Fruit fly (Drosophila melanogaster): ENCODE data around the gene CG43092.

Gene CG43092

DNA sequence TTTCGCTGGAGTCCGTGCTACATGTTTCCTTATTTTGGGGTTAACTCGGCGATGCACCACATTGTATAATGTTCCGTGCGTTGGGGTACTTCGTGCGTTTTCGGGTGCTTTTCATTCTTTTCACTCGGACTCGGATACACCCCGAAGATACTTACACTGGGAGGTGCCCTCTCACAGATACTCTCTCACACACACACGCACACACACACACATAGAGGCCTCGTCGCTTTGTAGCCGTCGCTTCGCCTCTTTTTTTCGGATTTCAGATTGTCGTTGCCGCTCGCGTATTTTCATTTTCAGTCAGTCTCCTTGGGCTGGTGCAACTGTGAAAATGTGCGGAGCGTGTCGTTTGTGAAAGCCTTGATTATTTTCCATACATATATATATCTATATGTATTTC lies 11.9 kb upstream of the CG43092 start (continued):
- TF ChIP-seq CG11398 (GFP tag; optimal IDR thresholded peaks at IDR 0.05) (no peak), ham (GFP tag; IDR thresholded peaks at IDR 0.05) (no peak), gro (GFP tag; optimal IDR thresholded peaks at IDR 0.05) (no peak), D (optimal IDR thresholded peaks at IDR 0.05) (no peak), D (GFP tag; optimal IDR thresholded peaks at IDR 0.05) (no peak), Scr (GFP tag; IDR thresholded peaks at IDR 0.05; ENCODE audit: partially characterized antibody) (no peak), HmgD (GFP tag; optimal IDR thresholded peaks at IDR 0.05) (no peak), Awh (GFP tag; IDR thresholded peaks at IDR 0.05) (no peak), CG9437 (GFP tag; optimal IDR thresholded peaks at IDR 0.05) (no peak), CG2678 (tag; optimal IDR thresholded peaks at IDR 0.05) (no peak), ERR (GFP tag; optimal IDR thresholded peaks at IDR 0.05) (no peak), gce (GFP tag; IDR thresholded peaks at IDR 0.05) (0 out of 3 replicates have a peak, but pooled peaks have one; percentile 22), CG4404 (GFP tag; IDR thresholded peaks at IDR 0.05) (no peak), sr (GFP tag; IDR thresholded peaks at IDR 0.05) (no peak), CG33213 (GFP tag; optimal IDR thresholded peaks at IDR 0.05) (no peak), YL-1 (GFP tag; optimal IDR thresholded peaks at IDR 0.05) (no peak), ken (GFP tag; IDR thresholded peaks at IDR 0.05) (0 out of 3 replicates have a peak, but pooled peaks have one; percentile 46), CG1792 (GFP tag; optimal IDR thresholded peaks at IDR 0.05) (no peak), fru (optimal IDR thresholded peaks at IDR 0.05) (no peak), Mes4 (GFP tag; optimal IDR thresholded peaks at IDR 0.05) (no peak), CG1024 (GFP tag; IDR thresholded peaks at IDR 0.05) (no peak), CG10267 (tag; optimal IDR thresholded peaks at IDR 0.05) (no peak)

DNA sequence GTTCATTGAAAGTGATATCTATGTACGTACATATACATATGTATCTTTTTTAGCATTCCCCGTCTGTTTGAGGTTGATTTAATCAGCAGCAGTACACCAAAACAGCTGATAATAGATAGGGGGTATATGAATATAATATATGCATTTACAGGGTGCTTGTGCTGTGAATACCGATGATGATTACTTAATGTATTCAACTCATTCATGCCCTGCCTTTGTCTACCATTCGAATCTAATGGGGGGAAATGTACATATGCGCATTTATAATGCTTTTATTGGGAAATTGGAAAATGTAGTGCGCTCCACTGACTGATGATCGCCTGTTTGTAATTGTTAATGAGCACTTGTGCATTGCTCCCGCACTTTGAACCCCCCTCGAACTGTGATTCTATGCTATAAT lies 10.7 kb upstream of the CG43092 start:
- TF ChIP-seq crol (GFP tag; IDR thresholded peaks at IDR 0.05) (0 out of 2 replicates have a peak, but pooled peaks have one; percentile 22), kni (GFP tag; optimal IDR thresholded peaks at IDR 0.05) (peak; percentile 89), CG2199 (GFP tag; IDR thresholded peaks at IDR 0.05) (0 out of 3 replicates have a peak, but pooled peaks have one; percentile 26), Blimp-1 (GFP tag; optimal IDR thresholded peaks at IDR 0.05) (peak; percentile 12), CG15269 (tag; optimal IDR thresholded peaks at IDR 0.05) (no peak), cwo (GFP tag; optimal IDR thresholded peaks at IDR 0.05) (no peak), CG18262 (tag; optimal IDR thresholded peaks at IDR 0.05) (no peak), CG1233 (GFP tag; optimal IDR thresholded peaks at IDR 0.05) (no peak), pho (GFP tag; optimal IDR thresholded peaks at IDR 0.05) (no peak), slp2 (GFP tag; optimal IDR thresholded peaks at IDR 0.05) (no peak), Gug (GFP tag; IDR thresholded peaks at IDR 0.05) (no peak), Hey (tag; optimal IDR thresholded peaks at IDR 0.05) (no peak), ro (GFP tag; IDR thresholded peaks at IDR 0.05) (no peak), sug (tag; optimal IDR thresholded peaks at IDR 0.05) (peak; percentile 44), CG11695 (GFP tag; IDR thresholded peaks at IDR 0.05) (no peak), luna (GFP tag; optimal IDR thresholded peaks at IDR 0.05) (no peak), so (GFP tag; IDR thresholded peaks at IDR 0.05) (no peak), CG14667 (GFP tag; IDR thresholded peaks at IDR 0.05) (no peak), CG11696 (GFP tag; IDR thresholded peaks at IDR 0.05) (no peak), CG18764 (GFP tag; optimal IDR thresholded peaks at IDR 0.05) (no peak), pfk (GFP tag; optimal IDR thresholded peaks at IDR 0.05) (no peak), gcm (GFP tag; optimal IDR thresholded peaks at IDR 0.05) (peak; percentile 35), cg (GFP tag; optimal IDR thresholded peaks at IDR 0.05) (no peak), Atf6 (GFP tag; IDR thresholded peaks at IDR 0.05) (no peak), Ets97D (GFP tag; optimal IDR thresholded peaks at IDR 0.05) (no peak), CG6254 (GFP tag; optimal IDR thresholded peaks at IDR 0.05) (peak; percentile 73), vvl (GFP tag; IDR thresholded peaks at IDR 0.05) (peak; percentile 95), salm (tag; optimal IDR thresholded peaks at IDR 0.05) (peak; percentile 18), Pdp1 (GFP tag; optimal IDR thresholded peaks at IDR 0.05) (peak in 1 of 2 experiments; percentile 31), CG5953 (GFP tag; IDR thresholded peaks at IDR 0.05) (no peak), Jarid2 (GFP tag; optimal IDR thresholded peaks at IDR 0.05) (no peak), Rfx (GFP tag; IDR thresholded peaks at IDR 0.05) (no peak)

Measured in whole organism, embryonic.